Fruit fly (Drosophila melanogaster) S2 (cell line): Measurements from ENCODE around the gene Blos4.

Experiments used
- CG8478 ChIP-seq: fragments of >200 bp; optimal IDR thresholded peaks from 2 replicates; lab custom pipeline; 2018
- CTCF ChIP-seq, 2 experiments: fragments of >200 bp; optimal IDR thresholded peaks; 2 replicates each; lab custom pipeline; 2018

DNA sequence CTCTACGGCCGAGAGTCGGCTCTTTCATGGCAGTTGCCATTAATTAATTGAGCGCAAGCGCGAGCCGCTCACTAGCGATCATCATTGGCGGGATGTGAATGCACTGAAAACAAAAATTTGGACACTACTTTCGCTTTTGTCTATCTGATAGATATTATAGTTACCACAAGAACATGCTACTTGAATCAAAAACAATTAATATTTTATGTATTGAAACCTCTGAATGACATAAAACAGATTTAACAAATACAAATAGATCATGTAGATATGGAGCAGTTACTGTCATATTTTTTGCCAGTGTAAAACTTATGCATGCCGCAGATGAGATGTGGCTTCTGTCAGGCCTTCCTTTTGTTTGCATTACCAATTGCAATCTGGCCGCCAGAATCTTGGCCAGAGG is 49.1 kb downstream of the Blos4 start:
- TF ChIP-seq CTCF (optimal IDR thresholded peaks at IDR 0.05; lab: Kevin White, UChicago) (no peak), CG8478 (lab: Kevin White, UChicago) (no peak)
